Fruit fly (Drosophila melanogaster) Kc167 (cell line): Measurements from ENCODE around the gene Sld5.

Experiments
- Myc ChIP-seq: fragments of >200 bp; optimal IDR thresholded peaks from 2 replicates; lab custom pipeline; 2017; ENCODE audit warnings: missing external identifiers
- Sin3A ChIP-seq: fragments of >200 bp; optimal IDR thresholded peaks from 2 replicates; lab custom pipeline; 2018; ENCODE audit warnings: missing external identifiers
- h ChIP-seq: fragments of >200 bp; optimal IDR thresholded peaks from 3 replicates; lab custom pipeline; 2018; ENCODE audit warnings: missing external identifiers
- insv ChIP-seq: fragments of >200 bp; optimal IDR thresholded peaks from 3 replicates; lab custom pipeline; 2018; ENCODE audit warnings: missing external identifiers
- psq ChIP-seq: fragments of >200 bp; optimal IDR thresholded peaks from 2 replicates; lab custom pipeline; 2017; ENCODE audit warnings: missing external identifiers
- ttk ChIP-seq: sonication (Bioruptor generic); optimal IDR thresholded peaks from 2 replicates; lab custom pipeline; 2017; ENCODE audit warnings: missing external identifiers

Gene Sld5

dm6 chr3R:26039793-26040335 is 16.5 kb downstream of the Sld5 start:
- TF ChIP-seq h (lab: Kevin White, UChicago) (no peak), psq (lab: Kevin White, UChicago) (no peak), Sin3A (lab: Kevin White, UChicago) (no peak), Myc (no peak), insv (lab: Kevin White, UChicago) (no peak), ttk (lab: Kevin White, UChicago) (no peak)

dm6 chr3R:26037899-26038298 is 18.4 kb downstream of the Sld5 start:
- TF ChIP-seq Sin3A (lab: Kevin White, UChicago) = no peak
- no peak for TF ChIP-seq insv (lab: Kevin White, UChicago)
- TF ChIP-seq psq (lab: Kevin White, UChicago) = no peak
- TF ChIP-seq Myc = no peak
- no peak for TF ChIP-seq ttk (lab: Kevin White, UChicago)

dm6 chr3R:26036153-26037144 is 19.9 kb downstream of the Sld5 start:
- TF ChIP-seq Myc (no peak), psq (lab: Kevin White, UChicago) (no peak)

dm6 chr3R:26035369-26035656 is 21.0 kb downstream of the Sld5 start:
- no peak for TF ChIP-seq psq (lab: Kevin White, UChicago)
- TF ChIP-seq Sin3A (lab: Kevin White, UChicago) = no peak
- no peak for TF ChIP-seq ttk (lab: Kevin White, UChicago)
- no peak for TF ChIP-seq Myc
- no peak for TF ChIP-seq h (lab: Kevin White, UChicago)
- no peak for TF ChIP-seq insv (lab: Kevin White, UChicago)

dm6 chr3R:26034643-26035368 is 21.5 kb downstream of the Sld5 start:
- no peak for TF ChIP-seq ttk (lab: Kevin White, UChicago)
- TF ChIP-seq psq (lab: Kevin White, UChicago) = no peak
- TF ChIP-seq Myc = no peak
- TF ChIP-seq h (lab: Kevin White, UChicago) = no peak
- no peak for TF ChIP-seq insv (lab: Kevin White, UChicago)
- no peak for TF ChIP-seq Sin3A (lab: Kevin White, UChicago)

- TF ChIP-seq psq (lab: Kevin White, UChicago) = no peak
- no peak for TF ChIP-seq Sin3A (lab: Kevin White, UChicago)
- TF ChIP-seq Myc = no peak
- no peak for TF ChIP-seq insv (lab: Kevin White, UChicago)
- TF ChIP-seq ttk (lab: Kevin White, UChicago) = no peak
- TF ChIP-seq h (lab: Kevin White, UChicago) = no peak
Measured at dm6 chr3R:26032611-26033001, 23.7 kb downstream of the Sld5 start.

- TF ChIP-seq Sin3A (lab: Kevin White, UChicago) (no peak), ttk (lab: Kevin White, UChicago) (no peak), insv (lab: Kevin White, UChicago) (no peak), psq (lab: Kevin White, UChicago) (no peak), h (lab: Kevin White, UChicago) (no peak), Myc (no peak)
Measured at dm6 chr3R:26031968-26032610, 24.3 kb downstream of the Sld5 start.

- TF ChIP-seq h (lab: Kevin White, UChicago) = no peak
- TF ChIP-seq Myc = no peak
- TF ChIP-seq ttk (lab: Kevin White, UChicago) = no peak
- no peak for TF ChIP-seq psq (lab: Kevin White, UChicago)
- no peak for TF ChIP-seq Sin3A (lab: Kevin White, UChicago)
- TF ChIP-seq insv (lab: Kevin White, UChicago) = no peak
Measured at dm6 chr3R:26030562-26030961, 25.8 kb downstream of the Sld5 start.

- TF ChIP-seq Sin3A (lab: Kevin White, UChicago) (no peak), psq (lab: Kevin White, UChicago) (no peak), ttk (lab: Kevin White, UChicago) (no peak), h (lab: Kevin White, UChicago) (no peak), insv (lab: Kevin White, UChicago) (no peak), Myc (no peak)
Measured at dm6 chr3R:26027903-26028302, 28.4 kb downstream of the Sld5 start.

- no peak for TF ChIP-seq h (lab: Kevin White, UChicago)
- TF ChIP-seq Sin3A (lab: Kevin White, UChicago) = no peak
- TF ChIP-seq insv (lab: Kevin White, UChicago) = no peak
- no peak for TF ChIP-seq psq (lab: Kevin White, UChicago)
Measured at dm6 chr3R:26026631-26027274, 29.6 kb downstream of the Sld5 start.
